Worm (Caenorhabditis elegans): ENCODE data around the gene ZK1086.2.

DNA sequence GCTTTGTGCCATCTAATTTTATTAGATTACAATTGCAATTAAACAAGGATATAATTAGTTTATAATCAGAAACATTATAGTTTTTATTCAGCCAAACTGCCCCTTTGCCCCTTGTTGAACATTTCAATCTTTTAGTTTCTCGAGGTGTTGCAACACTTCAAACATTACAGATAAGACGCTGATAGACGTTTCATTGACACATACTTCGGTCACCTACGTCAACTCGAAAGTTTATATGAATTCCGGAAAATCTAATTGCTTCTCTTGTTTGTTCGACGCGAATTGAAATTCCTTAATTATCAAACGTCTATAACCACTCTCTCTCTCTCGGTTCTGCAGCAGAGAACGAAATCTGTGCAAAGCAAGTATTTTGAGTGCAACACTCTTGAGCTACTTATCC lies 26.1 kb downstream of the ZK1086.2 start:
- TF ChIP-seq ref-1 (GFP tag; conservative IDR thresholded peaks at IDR 0.05): no peak
- TF ChIP-seq ztf-29 (GFP tag; IDR thresholded peaks at IDR 0.05): no peak
- no peak for TF ChIP-seq flt-1 (GFP tag; IDR thresholded peaks at IDR 0.05)
- no peak for TF ChIP-seq klf-2 (GFP tag; conservative IDR thresholded peaks at IDR 0.05)
- no peak for TF ChIP-seq tab-1 (GFP tag; IDR thresholded peaks at IDR 0.05)
